Worm (Caenorhabditis elegans) whole organism, late embryonic: ENCODE measurements around the gene gst-29.

Experiments used
- C08G9.2 ChIP-seq: sonication (generic microtip); optimal IDR thresholded peaks from 2 replicates; lab custom pipeline; 2016; ENCODE audit warnings: mild to moderate bottlenecking, missing genetic modification characterization, moderate library complexity, missing compliant biosample characterization
- F13H6.1 ChIP-seq: sonication (generic microtip); optimal IDR thresholded peaks from 2 replicates; lab custom pipeline; 2016; ENCODE audit warnings: missing genetic modification characterization, missing compliant biosample characterization
- T23F11.4 ChIP-seq: fragments of 200-800 bp; sonication (Bioruptor generic); optimal IDR thresholded peaks from 2 replicates; lab custom pipeline; 2018; ENCODE audit warnings: mild to moderate bottlenecking, missing genetic modification characterization, missing compliant biosample characterization
- Y22D7AL.16 ChIP-seq: sonication (generic microtip); optimal IDR thresholded peaks from 2 replicates; lab custom pipeline; 2016; ENCODE audit warnings: missing genetic modification characterization, missing compliant biosample characterization
- ahr-1 ChIP-seq: sonication (generic microtip); optimal IDR thresholded peaks from 2 replicates; lab custom pipeline; 2016; ENCODE audit warnings: missing genetic modification characterization, missing compliant biosample characterization
- ama-1 ChIP-seq: fragments of 150-350 bp; optimal IDR thresholded peaks from 2 replicates; lab custom pipeline; 2014
- ceh-14 ChIP-seq: sonication (generic microtip); optimal IDR thresholded peaks from 2 replicates; lab custom pipeline; 2016; ENCODE audit warnings: missing genotype, missing genetic modification characterization, missing compliant biosample characterization
- ceh-18 ChIP-seq: sonication (generic microtip); optimal IDR thresholded peaks from 2 replicates; lab custom pipeline; 2016; ENCODE audit warnings: missing genetic modification characterization, missing compliant biosample characterization
- ceh-22 ChIP-seq: sonication (generic microtip); optimal IDR thresholded peaks from 2 replicates; lab custom pipeline; 2017; ENCODE audit warnings: missing biosample characterization, missing genetic modification characterization
- ceh-24 ChIP-seq: sonication (generic microtip); optimal IDR thresholded peaks from 2 replicates; lab custom pipeline; 2016; ENCODE audit warnings: mild to moderate bottlenecking, missing genetic modification characterization, missing compliant biosample characterization
- ceh-31 ChIP-seq: sonication (generic microtip); optimal IDR thresholded peaks from 2 replicates; lab custom pipeline; 2016; ENCODE audit warnings: missing genetic modification characterization, missing compliant biosample characterization
- ceh-45 ChIP-seq: fragments of 200-800 bp; sonication (Bioruptor generic); IDR thresholded peaks from 2 replicates; pipeline ENCODE4 v1.3.6; 2022; ENCODE audit warnings: missing genetic modification reagents, missing genetic modification characterization, missing compliant biosample characterization
- ceh-48 ChIP-seq: sonication (generic microtip); optimal IDR thresholded peaks from 2 replicates; lab custom pipeline; 2016; ENCODE audit warnings: missing genetic modification characterization, inconsistent platforms, missing compliant biosample characterization
- dmd-4 ChIP-seq: sonication (generic microtip); optimal IDR thresholded peaks from 2 replicates; lab custom pipeline; 2016; ENCODE audit warnings: borderline replicate concordance, missing genetic modification characterization, missing compliant biosample characterization
- elt-2 ChIP-seq: sonication (generic microtip); optimal IDR thresholded peaks from 2 replicates; lab custom pipeline; 2016; ENCODE audit warnings: missing genetic modification reagents, missing genetic modification characterization, missing compliant biosample characterization
- elt-4 ChIP-seq: sonication (generic microtip); optimal IDR thresholded peaks from 2 replicates; lab custom pipeline; 2016; ENCODE audit warnings: missing genetic modification characterization, missing compliant biosample characterization
- fax-1 ChIP-seq: sonication (generic microtip); optimal IDR thresholded peaks from 2 replicates; lab custom pipeline; 2016; ENCODE audit warnings: missing genotype, missing genetic modification characterization, missing compliant biosample characterization
- fkh-10 ChIP-seq: fragments of 150-350 bp; optimal IDR thresholded peaks from 2 replicates; lab custom pipeline; 2014; ENCODE audit warnings: missing biosample characterization, missing genetic modification reagents, missing genetic modification characterization
- hlh-13 ChIP-seq: fragments of 200-800 bp; sonication (Bioruptor generic); optimal IDR thresholded peaks from 2 replicates; lab custom pipeline; 2018; ENCODE audit warnings: mild to moderate bottlenecking, missing genetic modification characterization, missing compliant biosample characterization
- hlh-30 ChIP-seq: sonication (generic microtip); optimal IDR thresholded peaks from 2 replicates; lab custom pipeline; 2017; ENCODE audit warnings: antibody characterized with exemption, missing genetic modification characterization, missing compliant biosample characterization; ENCODE audit not compliant: insufficient read depth
- lin-11 ChIP-seq: fragments of 200-800 bp; sonication (Bioruptor generic); optimal IDR thresholded peaks from 2 replicates; lab custom pipeline; 2018; ENCODE audit warnings: mild to moderate bottlenecking, missing genetic modification characterization, missing compliant biosample characterization
- madf-2 ChIP-seq: sonication (generic microtip); optimal IDR thresholded peaks from 2 replicates; lab custom pipeline; 2017; ENCODE audit warnings: missing genetic modification characterization, missing compliant biosample characterization
- mec-3 ChIP-seq: sonication (generic microtip); optimal IDR thresholded peaks from 2 replicates; lab custom pipeline; 2016; ENCODE audit warnings: borderline replicate concordance, missing genetic modification characterization, missing compliant biosample characterization
- nfya-1 ChIP-seq: sonication (generic microtip); optimal IDR thresholded peaks from 2 replicates; lab custom pipeline; 2017; ENCODE audit warnings: missing genetic modification characterization, mild to moderate bottlenecking, missing compliant biosample characterization, antibody characterized with exemption, moderate library complexity
- npax-4 ChIP-seq: sonication (generic microtip); optimal IDR thresholded peaks from 2 replicates; lab custom pipeline; 2016; ENCODE audit warnings: missing genetic modification characterization, missing compliant biosample characterization
- pat-9 ChIP-seq: fragments of 200-800 bp; sonication (Bioruptor generic); optimal IDR thresholded peaks from 2 replicates; lab custom pipeline; 2018; ENCODE audit warnings: mild to moderate bottlenecking, missing genetic modification characterization, moderate library complexity, missing compliant biosample characterization
- pha-2 ChIP-seq: sonication (generic microtip); optimal IDR thresholded peaks from 2 replicates; lab custom pipeline; 2017; ENCODE audit warnings: mild to moderate bottlenecking, missing genetic modification characterization, missing compliant biosample characterization
- pha-4 ChIP-seq: fragments of 150-350 bp; optimal IDR thresholded peaks from 2 replicates; lab custom pipeline; 2018; ENCODE audit warnings: missing biosample characterization, missing genetic modification reagents, missing genetic modification characterization
- pqm-1 ChIP-seq: sonication (generic microtip); optimal IDR thresholded peaks from 2 replicates; lab custom pipeline; 2016; ENCODE audit warnings: missing genetic modification characterization, missing compliant biosample characterization
- pros-1 ChIP-seq: fragments of 150-350 bp; optimal IDR thresholded peaks from 2 replicates; lab custom pipeline; 2014; ENCODE audit warnings: missing biosample characterization, missing genetic modification reagents, missing genetic modification characterization
- rnt-1 ChIP-seq: sonication (generic microtip); optimal IDR thresholded peaks from 2 replicates; lab custom pipeline; 2016; ENCODE audit warnings: missing genetic modification characterization, missing compliant biosample characterization
- sdc-2 ChIP-seq: sonication (generic microtip); optimal IDR thresholded peaks from 2 replicates; lab custom pipeline; 2016; ENCODE audit warnings: missing genotype, missing genetic modification characterization, missing compliant biosample characterization
- syd-9 ChIP-seq: sonication (generic microtip); optimal IDR thresholded peaks from 2 replicates; lab custom pipeline; 2016; ENCODE audit warnings: mild to moderate bottlenecking, missing genetic modification characterization, moderate library complexity, missing compliant biosample characterization
- tbx-2 ChIP-seq: sonication (generic microtip); optimal IDR thresholded peaks from 2 replicates; lab custom pipeline; 2016; ENCODE audit warnings: missing genetic modification characterization, missing compliant biosample characterization
- tbx-7 ChIP-seq: sonication (generic microtip); optimal IDR thresholded peaks from 2 replicates; lab custom pipeline; 2016; ENCODE audit warnings: missing genotype, missing genetic modification characterization, missing compliant biosample characterization
- ttx-3 ChIP-seq: sonication (generic microtip); optimal IDR thresholded peaks from 2 replicates; lab custom pipeline; 2016; ENCODE audit warnings: missing genetic modification reagents, missing genetic modification characterization, missing compliant biosample characterization
- unc-3 ChIP-seq, 2 experiments: fragments of 200-800 bp in 1 of 2; sonication (Bioruptor generic) in 1 of 2; sonication (generic microtip) in 1 of 2; conservative IDR thresholded peaks in 1 of 2; optimal IDR thresholded peaks in 1 of 2; 2 replicates each; pipeline versions ENCODE4 v1.3.6 to Lab custom; 2016 to 2022; ENCODE audit warnings: missing compliant biosample characterization in 2 of 2, missing genetic modification characterization in 2 of 2, missing genetic modification reagents in 1 of 2
- unc-42 ChIP-seq: sonication (generic microtip); optimal IDR thresholded peaks from 2 replicates; lab custom pipeline; 2016; ENCODE audit warnings: missing genotype, missing genetic modification characterization, missing compliant biosample characterization
- unc-55 ChIP-seq: sonication (generic microtip); optimal IDR thresholded peaks from 2 replicates; lab custom pipeline; 2017; ENCODE audit warnings: missing biosample characterization, missing genetic modification reagents, missing genetic modification characterization

Gene gst-29

DNA sequence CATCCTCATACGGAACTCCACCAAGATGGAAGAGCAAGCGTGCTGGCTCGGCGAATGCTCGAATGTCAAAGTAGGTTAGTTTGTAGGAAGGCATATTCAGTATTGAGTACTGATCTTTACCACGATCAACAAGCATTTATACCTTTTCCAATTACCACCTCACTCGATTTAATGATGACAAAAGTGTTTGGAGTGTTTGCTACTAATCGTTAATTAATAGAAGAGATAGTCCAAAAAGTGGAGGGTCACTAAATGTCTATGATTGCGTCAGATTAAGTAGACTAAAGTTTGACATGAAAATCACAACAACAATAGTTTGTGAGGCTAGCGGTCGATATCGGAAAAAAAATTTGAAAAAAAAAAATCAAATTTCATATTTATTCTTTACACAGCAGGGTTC lies 13.5 kb upstream of the gst-29 start, which contains the start of gene gst-34:
TSS of gene gst-34 (minus strand) at position 101 of the 400 bp plus-strand sequence.
- no peak for TF ChIP-seq hlh-30 (tag; lab: Kevin White, UChicago)
- TF ChIP-seq ceh-24: no peak
- no peak for TF ChIP-seq dmd-4 (tag; lab: Kevin White, UChicago)
- TF ChIP-seq F13H6.1 (tag; lab: Kevin White, UChicago): no peak
- TF ChIP-seq sdc-2 (tag; lab: Kevin White, UChicago): no peak
- TF ChIP-seq rnt-1: no peak
- no peak for TF ChIP-seq pha-4 (tag; lab: Kevin White, UChicago)
- TF ChIP-seq Y22D7AL.16: no peak
- TF ChIP-seq pqm-1 (tag; lab: Kevin White, UChicago): no peak
- no peak for TF ChIP-seq elt-4 (tag; lab: Kevin White, UChicago)
- no peak for TF ChIP-seq ama-1 (lab: Kevin White, UChicago)
- no peak for TF ChIP-seq pros-1 (tag; lab: Kevin White, UChicago)
- no peak for TF ChIP-seq ceh-18 (tag; lab: Kevin White, UChicago)
- TF ChIP-seq, all 69 proteins: peak for 0

DNA sequence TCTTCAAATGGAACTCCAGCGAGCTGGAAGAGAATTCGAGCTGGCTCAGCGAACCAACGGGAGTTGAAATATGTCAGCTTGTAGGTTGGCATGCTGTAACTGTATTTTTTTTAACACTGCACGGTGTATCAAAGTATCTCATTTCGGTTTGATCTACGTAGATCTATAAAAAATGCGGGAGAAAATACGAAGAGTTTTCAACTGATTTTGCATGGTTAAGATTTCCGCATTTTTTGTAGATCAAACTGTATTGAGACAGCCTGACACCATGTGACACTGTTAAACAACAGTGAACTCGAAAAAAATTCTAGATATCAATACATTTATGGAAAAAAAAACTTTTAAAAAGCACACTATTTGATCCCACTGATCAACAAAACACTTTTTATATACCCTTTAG lies 8.8 kb upstream of the gst-29 start, which contains the start of gene gst-32:
TSS of gene gst-32 (minus strand) at position 101 of the 400 bp plus-strand sequence.
- TF ChIP-seq T23F11.4 (GFP tag; lab: Kevin White, UChicago) (no peak), syd-9 (tag; lab: Kevin White, UChicago) (no peak), fax-1 (tag; lab: Kevin White, UChicago) (no peak), ceh-48 (tag; lab: Kevin White, UChicago) (no peak), elt-4 (tag; lab: Kevin White, UChicago) (no peak), elt-2 (no peak), C08G9.2 (no peak), mec-3 (tag; lab: Kevin White, UChicago) (no peak), ceh-14 (tag; lab: Kevin White, UChicago) (no peak), nfya-1 (tag; lab: Kevin White, UChicago) (no peak), dmd-4 (tag; lab: Kevin White, UChicago) (no peak), ahr-1 (tag; lab: Kevin White, UChicago) (no peak), tbx-7 (no peak), pat-9 (tag; lab: Kevin White, UChicago) (no peak), fkh-10 (GFP tag; lab: Kevin White, UChicago) (no peak)

DNA sequence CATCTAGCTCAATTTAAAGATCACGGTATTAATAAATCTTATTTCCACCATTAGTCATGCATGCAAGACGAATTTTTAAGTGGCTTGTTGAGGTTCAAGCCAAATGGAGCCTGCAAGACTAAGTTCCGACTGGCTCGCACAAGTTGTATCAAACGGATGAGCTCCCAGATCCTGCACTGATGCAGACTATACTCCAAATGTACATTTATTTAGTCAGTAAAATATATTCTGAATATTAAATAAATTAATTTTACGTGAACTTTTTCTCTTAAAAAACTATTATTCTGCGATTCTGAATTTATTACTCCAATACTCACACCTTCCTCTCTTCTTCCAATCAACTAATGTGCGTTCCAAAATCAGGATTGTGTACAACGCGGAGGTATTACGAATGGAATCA lies 6.0 kb upstream of the gst-29 start, which contains the start of gene Y53F4B.36:
TSS of gene Y53F4B.36 (plus strand) at position 301 of the 400 bp plus-strand sequence.
- no peak for TF ChIP-seq dmd-4 (tag; lab: Kevin White, UChicago)
- TF ChIP-seq pha-2 (tag; lab: Kevin White, UChicago): no peak
- TF ChIP-seq syd-9 (tag; lab: Kevin White, UChicago): no peak
- TF ChIP-seq pha-4 (tag; lab: Kevin White, UChicago): no peak
- TF ChIP-seq ttx-3 (tag; lab: Kevin White, UChicago): no peak
- no peak for TF ChIP-seq lin-11 (tag; lab: Kevin White, UChicago)
- TF ChIP-seq ceh-31 (tag; lab: Kevin White, UChicago): no peak
- TF ChIP-seq unc-42 (tag; lab: Kevin White, UChicago): no peak
- TF ChIP-seq ceh-22 (tag; lab: Kevin White, UChicago): no peak
- no peak for TF ChIP-seq npax-4 (tag; lab: Kevin White, UChicago)
- no peak for TF ChIP-seq hlh-30 (tag; lab: Kevin White, UChicago)
- TF ChIP-seq ceh-45 (GFP tag; lab: Robert Waterston, UW): no peak
- no peak for TF ChIP-seq unc-55 (GFP tag; lab: Kevin White, UChicago)
- TF ChIP-seq unc-3 (GFP tag; conservative IDR thresholded peaks at IDR 0.05; lab: Robert Waterston, UW): no peak
- TF ChIP-seq unc-3 (tag; optimal IDR thresholded peaks at IDR 0.05; lab: Kevin White, UChicago): no peak
- TF ChIP-seq ceh-18 (tag; lab: Kevin White, UChicago): no peak
- no peak for TF ChIP-seq tbx-2 (tag; lab: Kevin White, UChicago)
- no peak for TF ChIP-seq hlh-13
- no peak for TF ChIP-seq madf-2 (tag; lab: Kevin White, UChicago)
- TF ChIP-seq, all 69 proteins: peak for 0
